Fruit fly (Drosophila melanogaster): Measurements from ENCODE around the gene CG4238.

DNA sequence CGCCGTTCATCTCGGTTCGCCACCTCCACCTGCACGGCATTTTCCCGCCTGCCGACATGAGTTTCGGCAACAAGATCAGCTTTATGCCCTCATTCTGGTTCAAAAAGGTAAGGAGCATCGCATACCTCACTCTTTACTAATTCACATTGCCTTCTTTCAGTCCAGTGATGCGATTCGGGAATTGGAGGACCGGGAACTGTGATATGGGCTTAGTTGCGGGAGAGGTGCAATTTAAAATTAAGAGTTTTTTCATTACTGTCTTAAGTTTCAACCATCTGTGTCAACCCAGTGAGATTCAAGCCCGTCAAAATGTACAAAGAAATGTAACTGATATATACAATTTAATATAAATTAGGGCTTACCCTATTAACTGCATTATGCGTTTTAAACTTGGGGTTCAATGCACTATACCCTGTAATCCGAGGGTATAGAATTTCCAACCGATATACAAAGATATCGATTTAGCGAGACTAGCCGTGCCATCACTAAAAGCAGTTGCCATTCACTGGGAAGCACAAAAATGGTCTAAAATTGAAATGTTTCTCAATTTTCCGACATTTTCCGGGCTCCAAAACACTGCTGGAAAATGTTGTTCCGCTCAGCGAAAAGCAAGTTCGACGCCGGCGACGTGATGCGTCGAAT is 27.8 kb upstream of the CG4238 start, which contains the start of gene CG7289:
- TF ChIP-seq h (optimal IDR thresholded peaks at IDR 0.05) (no peak), psq (optimal IDR thresholded peaks at IDR 0.05) (no peak)
